Fruit fly (Drosophila melanogaster) whole organism, wandering third instar larva: ENCODE results near the gene Tssk.

Source experiments
- CG9705 ChIP-seq: fragments of 200-800 bp; sonication (Bioruptor generic); optimal IDR thresholded peaks from 2 replicates; lab custom pipeline; 2018; ENCODE audit warnings: missing biosample characterization, mild to moderate bottlenecking, missing genetic modification characterization
- CrebA ChIP-seq: fragments of 200-800 bp; sonication (Bioruptor generic); optimal IDR thresholded peaks from 2 replicates; lab custom pipeline; 2016; ENCODE audit warnings: missing biosample characterization, mild to moderate bottlenecking, missing genetic modification characterization, borderline replicate concordance
- Dfd ChIP-seq: fragments of >200 bp; optimal IDR thresholded peaks from 2 replicates; lab custom pipeline; 2017; ENCODE audit warnings: missing biosample characterization, missing genetic modification characterization
- Dif ChIP-seq: fragments of 200-275, 200-300 bp; sonication (Bioruptor generic); optimal IDR thresholded peaks from 2 replicates; lab custom pipeline; 2018; ENCODE audit warnings: missing biosample characterization, missing genetic modification characterization; ENCODE audit not compliant: partially characterized antibody
- GATAd ChIP-seq: sonication (Bioruptor generic); optimal IDR thresholded peaks from 2 replicates; lab custom pipeline; 2016; ENCODE audit warnings: missing biosample characterization, missing genetic modification characterization
- HLH106 ChIP-seq: fragments of 200-800 bp; optimal IDR thresholded peaks from 3 replicates; lab custom pipeline; 2019; ENCODE audit warnings: missing biosample characterization, mild to moderate bottlenecking, missing genetic modification characterization, moderate library complexity
- Hnf4 ChIP-seq: fragments of 200-800 bp; sonication (Bioruptor generic); optimal IDR thresholded peaks from 2 replicates; lab custom pipeline; 2016; ENCODE audit warnings: missing biosample characterization, mild to moderate bottlenecking, missing genetic modification characterization
- Hr78 ChIP-seq: fragments of >200 bp; optimal IDR thresholded peaks from 2 replicates; lab custom pipeline; 2017; ENCODE audit warnings: missing biosample characterization, missing genetic modification characterization
- Hr83 ChIP-seq: fragments of 200-300 bp; sonication (Bioruptor generic); optimal IDR thresholded peaks from 2 replicates; lab custom pipeline; 2016; ENCODE audit warnings: missing biosample characterization, mild to moderate bottlenecking, missing genetic modification characterization, moderate library complexity; ENCODE audit not compliant: poor library complexity, severe bottlenecking
- Jra ChIP-seq: sonication (Bioruptor generic); optimal IDR thresholded peaks from 2 replicates; lab custom pipeline; 2016; ENCODE audit warnings: missing biosample characterization, missing genetic modification characterization
- Mio ChIP-seq: sonication (Bioruptor generic); optimal IDR thresholded peaks from 2 replicates; lab custom pipeline; 2016; ENCODE audit warnings: missing biosample characterization, missing genetic modification characterization
- Myc ChIP-seq: fragments of >200 bp; optimal IDR thresholded peaks from 2 replicates; lab custom pipeline; 2017
- N ChIP-seq: fragments of >200 bp; optimal IDR thresholded peaks from 2 replicates; lab custom pipeline; 2018; ENCODE audit warnings: missing biosample characterization, missing external identifiers, missing genetic modification characterization
- OdsH ChIP-seq: fragments of 200-800 bp; sonication (Bioruptor generic); optimal IDR thresholded peaks from 2 replicates; lab custom pipeline; 2016; ENCODE audit warnings: missing biosample characterization, mild to moderate bottlenecking, missing genetic modification characterization
- Vsx2 ChIP-seq: fragments of 200-300, 225-300 bp; sonication (Bioruptor generic); optimal IDR thresholded peaks from 2 replicates; lab custom pipeline; 2018; ENCODE audit warnings: missing biosample characterization, missing genetic modification characterization; ENCODE audit not compliant: partially characterized antibody
- br ChIP-seq: fragments of 200-800 bp; sonication (Bioruptor generic); optimal IDR thresholded peaks from 2 replicates; lab custom pipeline; 2016; ENCODE audit warnings: missing biosample characterization, missing genetic modification characterization
- brk ChIP-seq: fragments of 200-800 bp; sonication (Bioruptor generic); optimal IDR thresholded peaks from 2 replicates; lab custom pipeline; 2016; ENCODE audit warnings: missing biosample characterization, mild to moderate bottlenecking, missing genetic modification characterization
- dl ChIP-seq, 2 experiments: fragments of 175-275, 200-275 bp in 1 of 2; fragments of 200-275 bp in 1 of 2; sonication (Bioruptor generic); optimal IDR thresholded peaks; lab custom pipeline; 2018; ENCODE audit warnings: mild to moderate bottlenecking in 2 of 2, missing biosample characterization in 2 of 2, missing genetic modification characterization in 2 of 2, moderate library complexity in 2 of 2; ENCODE audit not compliant: partially characterized antibody in 2 of 2, insufficient read depth in 1 of 2
- dmrt93B ChIP-seq: fragments of 200-800 bp; sonication (Bioruptor generic); optimal IDR thresholded peaks from 2 replicates; lab custom pipeline; 2018; ENCODE audit warnings: missing biosample characterization, mild to moderate bottlenecking, missing genetic modification characterization
- dsf ChIP-seq: sonication (Bioruptor generic); optimal IDR thresholded peaks from 2 replicates; lab custom pipeline; 2016; ENCODE audit warnings: missing biosample characterization, missing genetic modification characterization, borderline replicate concordance
- ey ChIP-seq: fragments of 200-800 bp; sonication (Bioruptor generic); optimal IDR thresholded peaks from 2 replicates; lab custom pipeline; 2016; ENCODE audit warnings: missing biosample characterization, missing genetic modification characterization
- foxo ChIP-seq, 2 experiments: fragments of 200-800 bp; sonication (Bioruptor generic); optimal IDR thresholded peaks; 2 replicates in 1 of 2; 3 replicates in 1 of 2; lab custom pipeline; 2016 to 2017; ENCODE audit warnings: missing biosample characterization in 2 of 2, missing genetic modification characterization in 2 of 2
- fru ChIP-seq: fragments of 200-800 bp; sonication (Bioruptor generic); optimal IDR thresholded peaks from 3 replicates; lab custom pipeline; 2016; ENCODE audit warnings: missing biosample characterization, mild to moderate bottlenecking, missing genetic modification characterization
- h ChIP-seq: fragments of 200-800 bp; sonication (Bioruptor generic); optimal IDR thresholded peaks from 3 replicates; lab custom pipeline; 2016; ENCODE audit warnings: missing biosample characterization, mild to moderate bottlenecking, missing genetic modification characterization
- jim ChIP-seq: fragments of 175-275, 200-325 bp; sonication (Bioruptor generic); optimal IDR thresholded peaks from 2 replicates; lab custom pipeline; 2016; ENCODE audit warnings: missing biosample characterization, mild to moderate bottlenecking, missing genetic modification characterization
- lola ChIP-seq: fragments of >200 bp; optimal IDR thresholded peaks from 2 replicates; lab custom pipeline; 2017; ENCODE audit warnings: missing biosample characterization, missing genetic modification characterization
- pan ChIP-seq: fragments of >200 bp; optimal IDR thresholded peaks from 2 replicates; lab custom pipeline; 2017
- psq ChIP-seq: fragments of 200-800 bp; sonication (Bioruptor generic); optimal IDR thresholded peaks from 3 replicates; lab custom pipeline; 2017; ENCODE audit warnings: missing biosample characterization, mild to moderate bottlenecking, missing genetic modification characterization, moderate library complexity
- rgr ChIP-seq: fragments of 200-800 bp; sonication (Bioruptor generic); optimal IDR thresholded peaks from 3 replicates; lab custom pipeline; 2016; ENCODE audit warnings: missing biosample characterization, mild to moderate bottlenecking, missing genetic modification characterization
- sage ChIP-seq: fragments of 200-800 bp; sonication (Bioruptor generic); optimal IDR thresholded peaks from 2 replicates; lab custom pipeline; 2016; ENCODE audit warnings: missing biosample characterization, mild to moderate bottlenecking, missing genetic modification characterization
- sv ChIP-seq: fragments of 200-800 bp; sonication (Bioruptor generic); optimal IDR thresholded peaks from 3 replicates; lab custom pipeline; 2016; ENCODE audit warnings: missing biosample characterization, missing genetic modification characterization
- tai ChIP-seq: sonication (Bioruptor generic); optimal IDR thresholded peaks from 2 replicates; lab custom pipeline; 2016; ENCODE audit warnings: missing biosample characterization, missing genetic modification characterization
- usp ChIP-seq: fragments of >200 bp; optimal IDR thresholded peaks from 2 replicates; lab custom pipeline; 2017; ENCODE audit warnings: missing biosample characterization, missing genetic modification characterization
- woc ChIP-seq: sonication (Bioruptor generic); optimal IDR thresholded peaks from 2 replicates; lab custom pipeline; 2016; ENCODE audit warnings: missing biosample characterization, mild to moderate bottlenecking, missing genetic modification characterization

The Tssk gene

DNA sequence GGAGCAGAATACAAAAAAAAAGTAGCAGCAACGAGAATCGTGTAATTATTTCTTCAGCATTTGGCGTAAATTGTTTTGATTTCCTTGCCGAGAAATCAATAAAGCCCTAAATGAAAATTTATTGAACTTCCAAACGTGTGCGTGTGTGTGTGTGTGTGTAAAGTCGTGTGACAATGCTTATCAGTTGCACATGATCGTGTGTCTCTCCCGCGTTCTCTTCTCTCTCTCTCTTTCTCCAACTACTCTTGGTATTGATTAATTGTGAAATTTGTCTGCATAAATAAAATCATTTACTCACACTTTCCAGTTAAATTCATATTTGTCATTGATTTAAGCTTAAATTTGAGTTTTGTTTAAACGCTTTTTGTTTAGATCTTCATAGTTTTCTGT is 13.9 kb upstream of the Tssk start:
- TF ChIP-seq ey (no peak), dsf (GFP tag; lab: Kevin White, UChicago) (no peak), Dif (GFP tag; lab: Kevin White, UChicago) (no peak), dl (GFP tag; optimal IDR thresholded peaks at IDR 0.05; lab: Kevin White, UChicago; ENCODE audit: insufficient read depth in 1 of 2, partially characterized antibody in 2 of 2) (no peak), tai (GFP tag; lab: Kevin White, UChicago) (no peak), sage (GFP tag; lab: Kevin White, UChicago) (no peak), Hr78 (GFP tag; lab: Kevin White, UChicago) (no peak), Hr83 (GFP tag; lab: Kevin White, UChicago) (no peak), brk (GFP tag; lab: Kevin White, UChicago) (no peak), jim (no peak), h (GFP tag; lab: Kevin White, UChicago) (no peak), psq (no peak)

DNA sequence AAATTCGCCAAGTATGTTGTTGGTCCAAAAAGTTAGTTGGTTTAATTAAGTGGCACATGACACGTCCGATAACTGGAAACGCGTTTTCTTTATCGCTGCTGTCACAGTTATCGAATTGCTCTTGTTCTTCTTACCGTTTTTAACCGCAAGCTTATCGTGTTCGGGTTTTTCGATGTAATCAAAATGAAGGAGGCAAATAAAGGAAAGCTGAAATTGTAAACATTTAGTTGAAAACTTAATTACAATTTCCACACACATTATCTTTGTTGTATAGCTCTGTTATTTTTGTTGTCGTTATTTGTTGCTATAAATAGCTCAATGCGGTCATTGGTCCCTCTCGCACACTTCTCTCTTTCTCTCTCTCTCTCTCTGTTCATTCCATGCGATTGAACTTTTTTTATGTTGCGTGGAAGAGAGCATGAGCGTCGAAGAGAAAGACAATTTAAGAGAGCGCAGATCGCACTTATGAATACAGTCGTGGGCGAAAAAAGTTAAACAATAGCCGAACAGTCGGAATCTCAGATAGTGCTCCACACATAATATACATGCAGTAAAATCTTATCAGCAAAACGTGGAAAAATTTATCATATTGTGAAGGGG is 13.1 kb upstream of the Tssk start:
- TF ChIP-seq brk (GFP tag; lab: Kevin White, UChicago) (peak; percentile 20), Dif (GFP tag; lab: Kevin White, UChicago) (peak; percentile 65), Hr83 (GFP tag; lab: Kevin White, UChicago) (peak; percentile 62), Vsx2 (GFP tag; lab: Kevin White, UChicago) (peak; percentile 23), Myc (lab: Kevin White, UChicago) (no peak), CG9705 (GFP tag; lab: Kevin White, UChicago) (no peak), Hnf4 (GFP tag; lab: Kevin White, UChicago) (peak; percentile 22), OdsH (GFP tag; lab: Kevin White, UChicago) (peak; percentile 32), usp (GFP tag; lab: Kevin White, UChicago) (no peak), dl (GFP tag; optimal IDR thresholded peaks at IDR 0.05; lab: Kevin White, UChicago; ENCODE audit: insufficient read depth in 1 of 2, partially characterized antibody in 2 of 2) (peak; percentile 5 to 47), br (GFP tag; lab: Kevin White, UChicago) (peak; percentile 1), foxo (GFP tag; optimal IDR thresholded peaks at IDR 0.05; lab: Kevin White, UChicago) (peak in 1 of 2 experiments; percentile 47), rgr (GFP tag; lab: Kevin White, UChicago) (peak; percentile 19), psq (no peak), ey (peak; percentile 38), sv (GFP tag; lab: Kevin White, UChicago) (no peak), sage (GFP tag; lab: Kevin White, UChicago) (peak; percentile 19), Jra (GFP tag; lab: Kevin White, UChicago) (peak; percentile 12), jim (no peak)

DNA sequence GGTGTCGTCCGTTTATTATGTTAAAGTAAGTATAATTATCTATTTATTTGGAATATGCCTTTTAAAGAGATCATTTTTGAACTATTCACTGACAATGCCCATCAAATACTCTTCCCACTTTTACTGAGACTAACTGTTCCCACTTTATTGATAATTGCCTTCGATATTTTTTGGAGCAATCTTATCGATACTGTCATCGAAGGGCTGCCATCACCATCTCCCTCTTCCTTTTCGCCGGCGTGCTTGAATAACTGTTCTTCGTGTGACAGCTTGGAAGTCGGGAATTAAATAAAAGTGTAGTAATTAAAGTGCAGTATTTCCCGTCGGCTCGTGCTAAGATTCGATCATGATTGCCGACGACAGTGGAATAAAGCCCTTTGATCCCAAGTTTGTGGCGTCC is 7.7 kb upstream of the Tssk start, which contains the start of gene qin:
Gene qin (plus strand): TSS at position 274 of the 400 bp plus-strand sequence.
- TF ChIP-seq woc (GFP tag; lab: Kevin White, UChicago) (no peak), pan (lab: Kevin White, UChicago) (no peak), Hr83 (GFP tag; lab: Kevin White, UChicago) (no peak), Vsx2 (GFP tag; lab: Kevin White, UChicago) (no peak), Mio (no peak), GATAd (GFP tag; lab: Kevin White, UChicago) (no peak), lola (no peak), Jra (GFP tag; lab: Kevin White, UChicago) (no peak), h (GFP tag; lab: Kevin White, UChicago) (no peak), jim (no peak), CrebA (GFP tag; lab: Kevin White, UChicago) (no peak), HLH106 (tag; lab: Kevin White, UChicago) (no peak), psq (no peak)
- TF ChIP-seq, all 38 proteins: peak for 0

DNA sequence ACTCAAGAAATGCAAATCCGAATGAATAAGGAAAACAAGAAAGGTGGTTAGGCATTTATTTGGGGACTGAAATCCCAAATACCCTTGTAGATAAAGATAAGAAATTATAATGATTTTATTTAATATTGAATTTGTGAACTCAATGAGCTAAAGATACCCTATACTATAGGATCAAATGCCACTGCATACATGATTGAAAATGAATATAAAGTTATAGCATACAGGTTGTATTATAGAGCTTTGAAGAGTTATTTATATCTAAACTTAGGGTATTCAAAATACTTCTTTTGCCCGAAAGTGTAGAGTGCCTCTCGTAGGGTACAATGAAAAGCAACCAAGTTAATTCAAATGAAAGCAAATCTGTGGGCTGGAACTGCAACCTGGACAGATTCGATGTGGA is 17.5 kb downstream of the Tssk start:
- TF ChIP-seq ey (no peak), lola (no peak), pan (lab: Kevin White, UChicago) (no peak), CrebA (GFP tag; lab: Kevin White, UChicago) (no peak), fru (GFP tag; lab: Kevin White, UChicago) (no peak), woc (GFP tag; lab: Kevin White, UChicago) (no peak), dmrt93B (GFP tag; lab: Kevin White, UChicago) (no peak), Dif (GFP tag; lab: Kevin White, UChicago) (no peak), GATAd (GFP tag; lab: Kevin White, UChicago) (no peak), Dfd (GFP tag; lab: Kevin White, UChicago) (no peak), N (GFP tag; lab: Kevin White, UChicago) (no peak), Hr83 (GFP tag; lab: Kevin White, UChicago) (no peak), brk (GFP tag; lab: Kevin White, UChicago) (no peak), h (GFP tag; lab: Kevin White, UChicago) (no peak), foxo (GFP tag; optimal IDR thresholded peaks at IDR 0.05; lab: Kevin White, UChicago) (no peak), CG9705 (GFP tag; lab: Kevin White, UChicago) (no peak), tai (GFP tag; lab: Kevin White, UChicago) (no peak)
